Worm (Caenorhabditis elegans): ENCODE results near the gene Y55F3C.9.

Gene Y55F3C.9

ce11 chrIV:769931-770544, 42.0 kb upstream of the Y55F3C.9 start:
- TF ChIP-seq lin-38 (GFP tag; IDR thresholded peaks at IDR 0.05), result peak; percentile 86

ce11 chrIV:768312-768711, 40.3 kb upstream of the Y55F3C.9 start, which contains the start of gene F56B3.2:
F56B3.2 (minus strand) TSS chrIV:768584.
- TF ChIP-seq aha-1 (tag) (peak; percentile 24), lin-39 (tag; optimal IDR thresholded peaks at IDR 0.05) (no peak), arid-1 (GFP tag; conservative IDR thresholded peaks at IDR 0.05) (no peak), ctbp-1 (GFP tag; IDR thresholded peaks at IDR 0.05) (no peak), ceh-28 (tag; optimal IDR thresholded peaks at IDR 0.05) (peak; percentile 32), dmd-9 (GFP tag; IDR thresholded peaks at IDR 0.05) (no peak)

ce11 chrIV:763377-764063, 35.5 kb upstream of the Y55F3C.9 start, which contains the start of gene col-103:
col-103 (minus strand) TSS chrIV:763678.
- TF ChIP-seq nhr-102 (tag; optimal IDR thresholded peaks at IDR 0.05) (no peak), nhr-28 (tag; optimal IDR thresholded peaks at IDR 0.05) (peak; percentile 51), dmd-6 (GFP tag; IDR thresholded peaks at IDR 0.05) (no peak), mes-2 (tag; optimal IDR thresholded peaks at IDR 0.05; ENCODE audit: poor library complexity, severe bottlenecking) (peak; percentile 34), lsy-2 (tag; optimal IDR thresholded peaks at IDR 0.05) (peak in 1 of 2 experiments; percentile 21), ceh-28 (tag; optimal IDR thresholded peaks at IDR 0.05) (no peak), vab-7 (GFP tag; IDR thresholded peaks at IDR 0.05) (no peak), nhr-25 (tag; optimal IDR thresholded peaks at IDR 0.05; ENCODE audit: borderline replicate concordance, insufficient read depth) (peak; percentile 77), unc-62 (GFP tag; optimal IDR thresholded peaks at IDR 0.05 in 1 of 2) (peak in 1 of 2 experiments; percentile 92), unc-62 (tag; optimal IDR thresholded peaks at IDR 0.05) (no peak), ama-1 (optimal IDR thresholded peaks at IDR 0.05) (peak; percentile 93), Y75B8A.6 (GFP tag; IDR thresholded peaks at IDR 0.05) (no peak), mep-1 (tag; optimal IDR thresholded peaks at IDR 0.05) (peak; percentile 19), lin-15B (tag; optimal IDR thresholded peaks at IDR 0.05) (no peak)

ce11 chrIV:762486-763376, 34.7 kb upstream of the Y55F3C.9 start:
- TF ChIP-seq nhr-111 (GFP tag; optimal IDR thresholded peaks at IDR 0.05) (no peak), lin-38 (GFP tag; IDR thresholded peaks at IDR 0.05) (0 out of 2 replicates have a peak, but pooled peaks have one; percentile 9), set-16 (GFP tag; IDR thresholded peaks at IDR 0.05) (peak; percentile 96), ZK546.5 (tag; optimal IDR thresholded peaks at IDR 0.05) (no peak), ces-1 (GFP tag; optimal IDR thresholded peaks at IDR 0.05) (no peak), nhr-6 (tag; optimal IDR thresholded peaks at IDR 0.05) (no peak), F37D6.2 (tag; optimal IDR thresholded peaks at IDR 0.05) (no peak), daf-8 (GFP tag; IDR thresholded peaks at IDR 0.05) (no peak), ceh-32 (tag; optimal IDR thresholded peaks at IDR 0.05; ENCODE audit: poor library complexity) (no peak), madf-9 (GFP tag; conservative IDR thresholded peaks at IDR 0.05) (no peak), nhr-102 (tag; optimal IDR thresholded peaks at IDR 0.05) (no peak), ceh-44 (GFP tag; IDR thresholded peaks at IDR 0.05) (no peak), cey-2 (tag; optimal IDR thresholded peaks at IDR 0.05; ENCODE audit: borderline replicate concordance, insufficient read depth) (no peak), zip-11 (GFP tag; IDR thresholded peaks at IDR 0.05) (no peak), nhr-11 (tag; optimal IDR thresholded peaks at IDR 0.05) (no peak), hlh-11 (tag; optimal IDR thresholded peaks at IDR 0.05) (no peak)

Measured in whole organism, L4 larva.